Fruit fly (Drosophila melanogaster): ENCODE data around the gene Spag1.

Gene Spag1

DNA sequence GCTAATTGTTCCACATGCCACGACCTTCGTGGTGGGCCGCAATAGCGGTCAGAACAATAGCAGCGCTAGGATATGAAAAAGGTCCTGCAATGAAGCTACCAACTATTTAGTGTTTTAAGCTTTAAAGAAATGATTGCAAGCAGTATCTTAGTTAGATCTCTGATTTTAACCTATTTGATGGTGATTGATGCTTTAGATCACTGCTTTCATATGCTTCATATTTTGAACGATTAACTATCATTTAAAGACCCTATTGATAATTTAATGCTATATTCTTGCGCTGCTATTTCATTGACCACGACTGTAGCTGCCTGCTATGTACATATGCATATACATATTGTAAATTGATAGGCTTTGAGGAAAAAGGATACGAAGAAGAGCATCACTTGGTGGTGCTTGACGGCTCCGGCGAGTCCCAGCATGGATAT, 16.1 kb downstream of the Spag1 start (continued):
- TF ChIP-seq pum (GFP tag; optimal IDR thresholded peaks at IDR 0.05) (peak; percentile 40), Xbp1 (GFP tag; optimal IDR thresholded peaks at IDR 0.05) (peak; percentile 51), seq (GFP tag; IDR thresholded peaks at IDR 0.05) (peak; percentile 29; the same call in 1 of the 2 replicates), CG31365 (tag; optimal IDR thresholded peaks at IDR 0.05) (no peak), Fer3 (tag; optimal IDR thresholded peaks at IDR 0.05) (peak; percentile 83), CG13624 (GFP tag; optimal IDR thresholded peaks at IDR 0.05) (peak; percentile 87), sob (GFP tag; IDR thresholded peaks at IDR 0.05) (0 out of 2 replicates have a peak, but pooled peaks have one; percentile 35), CG4282 (GFP tag; optimal IDR thresholded peaks at IDR 0.05) (no peak), slou (GFP tag; optimal IDR thresholded peaks at IDR 0.05) (peak; percentile 48), CG31388 (GFP tag; optimal IDR thresholded peaks at IDR 0.05) (peak; percentile 69), CG4854 (GFP tag; optimal IDR thresholded peaks at IDR 0.05) (peak; percentile 62), HmgZ (tag; optimal IDR thresholded peaks at IDR 0.05) (peak; percentile 3), CG15269 (tag; optimal IDR thresholded peaks at IDR 0.05) (peak; percentile 34), Ravus (GFP tag; IDR thresholded peaks at IDR 0.05) (no peak), CG33557 (GFP tag; optimal IDR thresholded peaks at IDR 0.05) (no peak), nom (GFP tag; optimal IDR thresholded peaks at IDR 0.05) (peak; percentile 76), Dbx (GFP tag; IDR thresholded peaks at IDR 0.05) (peak; percentile 32; the same call in 1 of the 3 replicates), chinmo (GFP tag; IDR thresholded peaks at IDR 0.05; ENCODE audit: partially characterized antibody) (no peak), cwo (GFP tag; optimal IDR thresholded peaks at IDR 0.05) (peak; percentile 72), CG1647 (GFP tag; optimal IDR thresholded peaks at IDR 0.05) (peak; percentile 65), Max (GFP tag; optimal IDR thresholded peaks at IDR 0.05) (peak; percentile 74), CG11560 (tag; IDR thresholded peaks at IDR 0.05) (no peak), CG4404 (GFP tag; IDR thresholded peaks at IDR 0.05) (peak; percentile 54), yki (optimal IDR thresholded peaks at IDR 0.05) (no peak), CG4730 (GFP tag; IDR thresholded peaks at IDR 0.05) (0 out of 2 replicates have a peak, but pooled peaks have one; percentile 5), CG14441 (GFP tag; IDR thresholded peaks at IDR 0.05) (peak; percentile 38), CG9932 (GFP tag; IDR thresholded peaks at IDR 0.05) (peak; percentile 18), E2f1 (GFP tag; IDR thresholded peaks at IDR 0.05) (peak; percentile 30; the same call in 1 of the 2 replicates), CG9215 (GFP tag; IDR thresholded peaks at IDR 0.05) (peak; percentile 43; the same call in 1 of the 2 replicates), rib (GFP tag; IDR thresholded peaks at IDR 0.05) (no peak), mld (GFP tag; IDR thresholded peaks at IDR 0.05; ENCODE audit: partially characterized antibody) (no peak; the same call in 2 of the 3 replicates), CG13775 (GFP tag; optimal IDR thresholded peaks at IDR 0.05) (peak; percentile 49), CG7987 (GFP tag; optimal IDR thresholded peaks at IDR 0.05) (peak; percentile 55), knrl (GFP tag; IDR thresholded peaks at IDR 0.05; ENCODE audit: partially characterized antibody) (no peak), Side (GFP tag; optimal IDR thresholded peaks at IDR 0.05) (no peak), vfl (GFP tag; optimal IDR thresholded peaks at IDR 0.05) (no peak), repo (GFP tag; optimal IDR thresholded peaks at IDR 0.05) (peak; percentile 70), CG9727 (GFP tag; optimal IDR thresholded peaks at IDR 0.05) (peak; percentile 90), Awh (GFP tag; IDR thresholded peaks at IDR 0.05) (no peak), pnt (GFP tag; optimal IDR thresholded peaks at IDR 0.05) (peak; percentile 46), CG10366 (GFP tag; IDR thresholded peaks at IDR 0.05) (peak; percentile 33; the same call in 1 of the 2 replicates), Dref (GFP tag; IDR thresholded peaks at IDR 0.05) (no peak), CG6689 (GFP tag; IDR thresholded peaks at IDR 0.05) (peak; percentile 78), CG13894 (tag; optimal IDR thresholded peaks at IDR 0.05) (peak; percentile 19), CG32532 (GFP tag; IDR thresholded peaks at IDR 0.05) (peak; percentile 75), row (GFP tag; IDR thresholded peaks at IDR 0.05) (peak; percentile 35; the same call in 2 of the 3 replicates), MTF-1 (GFP tag; optimal IDR thresholded peaks at IDR 0.05; ENCODE audit: borderline replicate concordance) (peak; percentile 75), gro (GFP tag; optimal IDR thresholded peaks at IDR 0.05) (peak; percentile 84), Camta (GFP tag; optimal IDR thresholded peaks at IDR 0.05) (peak; percentile 56), Drgx (GFP tag; IDR thresholded peaks at IDR 0.05) (peak; percentile 71; the same call in 1 of the 2 replicates), Oli (tag; optimal IDR thresholded peaks at IDR 0.05) (peak; percentile 45)
